Worm (Caenorhabditis elegans) whole organism, early embryonic: ENCODE data around the gene pha-1.

Experiments used
- B0310.2 ChIP-seq: sonication (generic microtip); optimal IDR thresholded peaks from 2 replicates; lab custom pipeline; 2016; ENCODE audit warnings: mild to moderate bottlenecking, missing genetic modification characterization, missing compliant biosample characterization
- aly-1 ChIP-seq: sonication (generic microtip); optimal IDR thresholded peaks from 2 replicates; lab custom pipeline; 2016; ENCODE audit warnings: missing genetic modification characterization, missing compliant biosample characterization
- ama-1 ChIP-seq: fragments of 150-350 bp; optimal IDR thresholded peaks from 2 replicates; lab custom pipeline; 2014
- ceh-13 ChIP-seq: fragments of 200-800 bp; sonication (Bioruptor generic); optimal IDR thresholded peaks from 2 replicates; lab custom pipeline; 2018; ENCODE audit warnings: mild to moderate bottlenecking, missing genetic modification characterization, missing compliant biosample characterization
- flt-1 ChIP-seq: fragments of 200-800 bp; sonication (Bioruptor generic); IDR thresholded peaks from 2 replicates; pipeline ENCODE4 v1.3.6; 2022; ENCODE audit warnings: missing genetic modification characterization, missing compliant biosample characterization
- hmg-4 ChIP-seq: fragments of 200-800 bp; sonication (Bioruptor generic); optimal IDR thresholded peaks from 2 replicates; lab custom pipeline; 2018; ENCODE audit warnings: mild to moderate bottlenecking, missing genetic modification characterization, missing compliant biosample characterization
- hnd-1 ChIP-seq: sonication (generic microtip); optimal IDR thresholded peaks from 2 replicates; lab custom pipeline; 2016; ENCODE audit warnings: missing genetic modification characterization, missing compliant biosample characterization
- tbx-11 ChIP-seq: fragments of 200-800 bp; sonication (Bioruptor generic); IDR thresholded peaks from 2 replicates; pipeline ENCODE4 v1.3.6; 2022; ENCODE audit warnings: missing genetic modification characterization, missing compliant biosample characterization
- tbx-37 ChIP-seq: fragments of 200-800 bp; sonication (Bioruptor generic); conservative IDR thresholded peaks from 2 replicates; pipeline ENCODE4 v1.3.6; 2022; ENCODE audit warnings: missing genetic modification reagents, missing genetic modification characterization, missing compliant biosample characterization
- tra-4 ChIP-seq: sonication (generic microtip); optimal IDR thresholded peaks from 2 replicates; lab custom pipeline; 2017; ENCODE audit warnings: missing genetic modification characterization, missing compliant biosample characterization

ce11 chrIII:11185483-11186115, 54.0 kb downstream of the pha-1 start:
- TF ChIP-seq tbx-11 (GFP tag; lab: Robert Waterston, UW) (no peak), ama-1 (lab: Kevin White, UChicago) (no peak), ceh-13 (GFP tag; lab: Kevin White, UChicago) (no peak), tra-4 (tag; lab: Kevin White, UChicago) (no peak), tbx-37 (GFP tag; lab: Robert Waterston, UW) (no peak), hmg-4 (GFP tag; lab: Kevin White, UChicago) (no peak), flt-1 (GFP tag; lab: Robert Waterston, UW) (no peak), aly-1 (no peak), B0310.2 (tag; lab: Kevin White, UChicago) (no peak), hnd-1 (no peak)
